Fruit fly (Drosophila melanogaster): ENCODE results near the gene M1BP.

Gene M1BP

DNA sequence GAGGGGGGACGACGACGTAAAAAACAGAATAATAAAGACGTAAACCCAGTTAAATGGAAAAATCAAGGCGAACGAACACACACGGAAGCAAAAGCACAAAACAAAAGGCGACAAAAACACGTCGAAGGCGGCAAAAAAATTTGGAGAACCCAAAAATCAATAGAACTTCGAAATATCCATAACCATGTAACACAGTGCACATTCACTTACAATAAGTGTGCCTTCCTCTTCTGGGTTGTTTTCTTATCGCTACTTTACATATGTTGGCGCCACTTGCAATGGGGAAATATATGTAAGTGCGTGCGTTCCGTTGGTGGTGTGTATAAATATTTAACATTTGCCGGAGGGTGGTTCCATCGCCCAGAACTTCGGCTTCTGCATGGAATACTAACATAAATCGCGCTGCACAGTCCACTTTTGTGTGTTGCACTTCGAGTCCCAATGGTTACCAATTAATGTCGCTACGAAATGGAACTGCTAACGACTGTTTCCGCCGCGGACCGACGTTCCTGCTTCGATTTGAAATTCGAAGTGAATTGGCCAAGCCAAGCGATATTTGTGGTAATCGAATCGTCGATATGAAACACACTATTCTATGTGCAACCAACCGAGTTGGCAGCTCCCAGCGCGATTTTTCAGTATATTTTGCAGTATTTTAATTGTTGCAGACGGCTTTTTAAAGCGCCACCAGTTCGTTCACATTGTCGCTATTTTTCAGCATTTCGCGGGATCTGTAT, 15.8 kb upstream of the M1BP start, which contains the start of the genes CG9801 and Nasp (continued):
- TF ChIP-seq Neu2 (GFP tag; optimal IDR thresholded peaks at IDR 0.05; ENCODE audit: borderline replicate concordance) (no peak), Hsf (GFP tag; optimal IDR thresholded peaks at IDR 0.05) (peak; percentile 23), her (GFP tag; optimal IDR thresholded peaks at IDR 0.05) (peak; percentile 39), Usf (GFP tag; optimal IDR thresholded peaks at IDR 0.05) (no peak), Sry-β (GFP tag; optimal IDR thresholded peaks at IDR 0.05) (no peak), CG9797 (GFP tag; optimal IDR thresholded peaks at IDR 0.05) (peak; percentile 94), GATAe (GFP tag; conservative IDR thresholded peaks at IDR 0.05) (no peak), Nf-YB (GFP tag; optimal IDR thresholded peaks at IDR 0.05) (no peak), Dll (GFP tag; IDR thresholded peaks at IDR 0.05; ENCODE audit: partially characterized antibody) (peak; percentile 76; the same call in 3 of the 4 replicates), CG17612 (GFP tag; IDR thresholded peaks at IDR 0.05) (no peak), CG10267 (tag; optimal IDR thresholded peaks at IDR 0.05) (peak; percentile 54), gfzf (GFP tag; optimal IDR thresholded peaks at IDR 0.05) (peak; percentile 97), cato (GFP tag; optimal IDR thresholded peaks at IDR 0.05; ENCODE audit: borderline replicate concordance) (no peak), cad (GFP tag; optimal IDR thresholded peaks at IDR 0.05) (no peak), Stat92E (GFP tag; optimal IDR thresholded peaks at IDR 0.05) (peak in 1 of 3 experiments; percentile 63), CG3838 (GFP tag; optimal IDR thresholded peaks at IDR 0.05) (peak; percentile 53), kah (GFP tag; optimal IDR thresholded peaks at IDR 0.05) (peak; percentile 20), ash1 (GFP tag; optimal IDR thresholded peaks at IDR 0.05) (no peak), ewg (GFP tag; optimal IDR thresholded peaks at IDR 0.05) (no peak), Dref (GFP tag; IDR thresholded peaks at IDR 0.05) (peak; percentile 90), wek (GFP tag; optimal IDR thresholded peaks at IDR 0.05) (peak; percentile 16), B-H1 (GFP tag; IDR thresholded peaks at IDR 0.05) (no peak), Myb (GFP tag; optimal IDR thresholded peaks at IDR 0.05) (peak; percentile 84), Adf1 (GFP tag; IDR thresholded peaks at IDR 0.05) (no peak), CG9932 (GFP tag; IDR thresholded peaks at IDR 0.05) (peak; percentile 55), fd3F (GFP tag; optimal IDR thresholded peaks at IDR 0.05) (peak; percentile 24), Deaf1 (tag; optimal IDR thresholded peaks at IDR 0.05) (peak; percentile 32), Bgb (GFP tag; IDR thresholded peaks at IDR 0.05; ENCODE audit: partially characterized antibody) (peak; percentile 84), CG10959 (GFP tag; IDR thresholded peaks at IDR 0.05) (no peak), Xbp1 (GFP tag; optimal IDR thresholded peaks at IDR 0.05) (peak; percentile 27), gro (GFP tag; optimal IDR thresholded peaks at IDR 0.05) (peak; percentile 34), CG1529 (GFP tag; optimal IDR thresholded peaks at IDR 0.05) (no peak), NC2β (GFP tag; optimal IDR thresholded peaks at IDR 0.05) (peak; percentile 62), Ets65A (GFP tag) (peak; percentile 49), CG18262 (tag; optimal IDR thresholded peaks at IDR 0.05) (no peak), CG13775 (GFP tag; optimal IDR thresholded peaks at IDR 0.05) (peak; percentile 31), CG4617 (GFP tag; optimal IDR thresholded peaks at IDR 0.05; ENCODE audit: borderline replicate concordance) (peak; percentile 47), CG42726 (GFP tag; IDR thresholded peaks at IDR 0.05; ENCODE audit: partially characterized antibody) (peak; percentile 54; the same call in 1 of the 2 replicates), CG32772 (GFP tag; IDR thresholded peaks at IDR 0.05) (0 out of 2 replicates have a peak, but pooled peaks have one; percentile 29), Trl (optimal IDR thresholded peaks at IDR 0.05) (no peak), Trl (GFP tag; optimal IDR thresholded peaks at IDR 0.05) (peak; percentile 42), caup (GFP tag; optimal IDR thresholded peaks at IDR 0.05; ENCODE audit: severe bottlenecking) (no peak), HmgZ (tag; optimal IDR thresholded peaks at IDR 0.05) (peak; percentile 76), mirr (GFP tag; optimal IDR thresholded peaks at IDR 0.05) (peak; percentile 30), CG2199 (GFP tag; IDR thresholded peaks at IDR 0.05) (peak; percentile 65), CG10147 (GFP tag; optimal IDR thresholded peaks at IDR 0.05) (no peak), unpg (GFP tag; optimal IDR thresholded peaks at IDR 0.05) (no peak), Blimp-1 (GFP tag; optimal IDR thresholded peaks at IDR 0.05) (peak; percentile 16), CG15696 (tag; optimal IDR thresholded peaks at IDR 0.05) (peak; percentile 14)

All from whole organism, embryonic.